Worm (Caenorhabditis elegans) whole organism, mixed stage, embryonic: Measurements from ENCODE around the gene wdr-83.

Experiments
- M03D4.4 ChIP-seq: sonication (generic microtip); optimal IDR thresholded peaks from 2 replicates; lab custom pipeline; 2017; ENCODE audit warnings: mild to moderate bottlenecking, missing genetic modification characterization, missing compliant biosample characterization
- blmp-1 ChIP-seq: fragments of 150-350 bp; optimal IDR thresholded peaks from 2 replicates; lab custom pipeline; 2014; ENCODE audit warnings: missing biosample characterization, missing genetic modification characterization
- ceh-39 ChIP-seq: fragments of 150-350 bp; optimal IDR thresholded peaks from 2 replicates; lab custom pipeline; 2014; ENCODE audit warnings: missing biosample characterization, missing genetic modification characterization
- ceh-43 ChIP-seq: fragments of 200-800 bp; sonication (Bioruptor generic); optimal IDR thresholded peaks from 2 replicates; lab custom pipeline; 2018; ENCODE audit warnings: mild to moderate bottlenecking, missing genetic modification characterization, moderate library complexity, missing compliant biosample characterization
- ceh-83 ChIP-seq: fragments of 200-800 bp; sonication (Bioruptor generic); optimal IDR thresholded peaks from 2 replicates; lab custom pipeline; 2018; ENCODE audit warnings: mild to moderate bottlenecking, missing genetic modification characterization, missing compliant biosample characterization
- ces-1 ChIP-seq: fragments of 150-350 bp; optimal IDR thresholded peaks from 2 replicates; lab custom pipeline; 2014; ENCODE audit warnings: missing biosample characterization, missing genetic modification reagents, missing genetic modification characterization
- drap-1 ChIP-seq: fragments of 200-800 bp; sonication (Bioruptor generic); optimal IDR thresholded peaks from 3 replicates; lab custom pipeline; 2018; ENCODE audit warnings: mild to moderate bottlenecking, missing genetic modification characterization, missing compliant biosample characterization
- elt-1 ChIP-seq: sonication (generic microtip); optimal IDR thresholded peaks from 2 replicates; lab custom pipeline; 2017; ENCODE audit warnings: missing genetic modification characterization, mild to moderate bottlenecking, missing compliant biosample characterization, antibody characterized with exemption, moderate library complexity, borderline replicate concordance; ENCODE audit not compliant: insufficient read depth
- flh-1 ChIP-seq: fragments of 200-800 bp; sonication (Bioruptor generic); optimal IDR thresholded peaks from 2 replicates; lab custom pipeline; 2018; ENCODE audit warnings: mild to moderate bottlenecking, missing genetic modification characterization, moderate library complexity, missing compliant biosample characterization
- hlh-1 ChIP-seq: fragments of 150-350 bp; optimal IDR thresholded peaks from 2 replicates; lab custom pipeline; 2014; ENCODE audit warnings: missing biosample characterization, missing genetic modification reagents, missing genetic modification characterization
- lin-13 ChIP-seq: fragments of 150-350 bp; optimal IDR thresholded peaks from 2 replicates; lab custom pipeline; 2014; ENCODE audit warnings: missing biosample characterization, missing genetic modification characterization
- lin-32 ChIP-seq: fragments of 200-800 bp; sonication (Bioruptor generic); optimal IDR thresholded peaks from 2 replicates; lab custom pipeline; 2018; ENCODE audit warnings: mild to moderate bottlenecking, missing genetic modification characterization, missing compliant biosample characterization
- lsy-2 ChIP-seq: fragments of 150-350 bp; optimal IDR thresholded peaks from 2 replicates; lab custom pipeline; 2014; ENCODE audit warnings: missing biosample characterization, missing genetic modification characterization
- mep-1 ChIP-seq: fragments of 150-350 bp; optimal IDR thresholded peaks from 2 replicates; lab custom pipeline; 2017; ENCODE audit warnings: missing biosample characterization, missing genetic modification reagents, missing genetic modification characterization, inconsistent platforms
- mls-2 ChIP-seq: sonication (generic microtip); optimal IDR thresholded peaks from 2 replicates; lab custom pipeline; 2016; ENCODE audit warnings: mild to moderate bottlenecking, missing genetic modification characterization, moderate library complexity, missing compliant biosample characterization
- nhr-12 ChIP-seq: fragments of 150-350 bp; optimal IDR thresholded peaks from 2 replicates; lab custom pipeline; 2014; ENCODE audit warnings: missing biosample characterization, missing genetic modification characterization
- nhr-2 ChIP-seq: fragments of 150-350 bp; optimal IDR thresholded peaks from 2 replicates; lab custom pipeline; 2014; ENCODE audit warnings: missing biosample characterization, missing genetic modification characterization
- nhr-237 ChIP-seq: fragments of 150-350 bp; optimal IDR thresholded peaks from 2 replicates; lab custom pipeline; 2014; ENCODE audit warnings: missing biosample characterization, missing genetic modification characterization
- nhr-28 ChIP-seq: fragments of 150-350 bp; optimal IDR thresholded peaks from 2 replicates; lab custom pipeline; 2014; ENCODE audit warnings: missing biosample characterization, missing genetic modification characterization
- nhr-76 ChIP-seq: sonication (generic microtip); optimal IDR thresholded peaks from 2 replicates; lab custom pipeline; 2017; ENCODE audit warnings: missing biosample characterization, missing genetic modification characterization
- pha-4 ChIP-seq: fragments of 150-350 bp; optimal IDR thresholded peaks from 2 replicates; lab custom pipeline; 2018; ENCODE audit warnings: missing biosample characterization, missing genetic modification reagents, missing genetic modification characterization
- sem-2 ChIP-seq: fragments of 200-800 bp; sonication (Bioruptor generic); optimal IDR thresholded peaks from 2 replicates; lab custom pipeline; 2018; ENCODE audit warnings: mild to moderate bottlenecking, missing genetic modification characterization, missing compliant biosample characterization
- snpc-4 ChIP-seq: fragments of 150-350 bp; optimal IDR thresholded peaks from 2 replicates; lab custom pipeline; 2014; ENCODE audit warnings: missing biosample characterization, missing genetic modification characterization
- sptf-1 ChIP-seq: sonication (generic microtip); optimal IDR thresholded peaks from 2 replicates; lab custom pipeline; 2017; ENCODE audit warnings: mild to moderate bottlenecking, missing genetic modification characterization, moderate library complexity, missing compliant biosample characterization
- tbx-8 ChIP-seq: fragments of 200-800 bp; sonication (Bioruptor generic); optimal IDR thresholded peaks from 2 replicates; lab custom pipeline; 2018; ENCODE audit warnings: mild to moderate bottlenecking, missing genetic modification characterization, moderate library complexity, missing compliant biosample characterization
- unc-120 ChIP-seq: sonication (generic microtip); optimal IDR thresholded peaks from 2 replicates; lab custom pipeline; 2017; ENCODE audit warnings: missing genetic modification characterization, missing compliant biosample characterization; ENCODE audit not compliant: poor library complexity, severe bottlenecking
- unc-39 ChIP-seq: fragments of 150-350 bp; optimal IDR thresholded peaks from 2 replicates; lab custom pipeline; 2014; ENCODE audit warnings: missing biosample characterization, missing genetic modification characterization
- unc-62 ChIP-seq: fragments of 150-350 bp; optimal IDR thresholded peaks from 2 replicates; lab custom pipeline; 2014; ENCODE audit warnings: missing biosample characterization, missing genetic modification reagents, missing genetic modification characterization
- zip-8 ChIP-seq: fragments of 150-350 bp; optimal IDR thresholded peaks from 2 replicates; lab custom pipeline; 2014; ENCODE audit warnings: missing biosample characterization, missing genetic modification characterization

The wdr-83 gene

DNA sequence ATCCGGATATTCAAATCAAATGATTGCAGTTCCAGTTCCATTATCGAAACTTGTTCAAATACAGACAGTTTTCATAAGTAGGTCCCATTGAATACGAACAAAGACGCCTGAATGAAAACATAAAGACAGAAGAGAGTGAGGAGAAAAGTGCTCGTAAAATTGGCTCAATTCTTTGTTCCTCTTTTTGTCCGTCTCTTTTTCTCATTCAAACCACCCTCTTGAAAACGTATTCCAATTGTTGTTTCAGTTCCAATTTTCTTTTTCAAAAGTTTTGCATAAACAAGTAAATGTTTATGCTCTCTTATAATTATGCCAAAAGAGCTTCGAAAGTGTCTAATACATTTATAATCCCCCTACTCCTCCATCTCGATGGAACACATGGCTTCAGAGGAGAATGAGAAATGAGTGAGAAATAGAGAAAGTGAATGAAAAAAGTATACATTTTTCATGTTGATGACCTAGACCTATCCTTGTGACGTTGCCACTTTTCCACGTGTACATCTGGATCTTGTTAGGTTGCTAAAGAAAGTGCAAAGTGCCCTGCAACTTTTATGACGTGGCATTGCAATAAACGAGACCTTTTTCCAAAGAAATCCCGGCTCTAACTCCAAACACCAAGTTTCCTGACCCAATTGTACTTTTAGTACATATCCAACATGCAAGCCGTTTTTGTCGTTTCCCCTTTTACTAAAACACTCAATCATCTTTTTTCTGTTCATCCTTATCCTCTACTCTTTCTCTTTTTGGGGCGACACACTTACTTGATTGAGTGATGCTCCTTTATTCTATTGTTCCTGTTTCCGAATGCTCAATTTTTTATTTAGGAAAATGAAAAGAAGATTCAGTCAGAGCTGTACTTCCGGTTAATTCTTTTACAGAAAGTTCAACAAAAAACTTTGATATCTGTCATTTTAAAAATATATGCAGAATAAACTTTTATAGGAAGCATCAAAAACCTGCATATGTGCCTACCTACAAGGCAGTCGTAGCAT, 15.0 kb upstream of the wdr-83 start:
- TF ChIP-seq lsy-2 (tag; lab: Kevin White, UChicago), result no peak
- TF ChIP-seq nhr-12, result no peak
- no peak for TF ChIP-seq nhr-76 (tag; lab: Kevin White, UChicago)
- TF ChIP-seq zip-8 (tag; lab: Kevin White, UChicago), result no peak
- TF ChIP-seq M03D4.4 (tag; lab: Kevin White, UChicago), result no peak
- TF ChIP-seq flh-1 (GFP tag; lab: Kevin White, UChicago), result no peak
- peak; percentile 76 for TF ChIP-seq ces-1 (GFP tag; lab: Kevin White, UChicago)

- TF ChIP-seq sptf-1 (tag; lab: Kevin White, UChicago), result peak; percentile 35
- TF ChIP-seq lsy-2 (tag; lab: Kevin White, UChicago), result no peak
- TF ChIP-seq snpc-4, result no peak
- peak; percentile 63 for TF ChIP-seq ces-1 (GFP tag; lab: Kevin White, UChicago)
Measured at ce11 chrII:5042381-5042930, 10.9 kb upstream of the wdr-83 start.

DNA sequence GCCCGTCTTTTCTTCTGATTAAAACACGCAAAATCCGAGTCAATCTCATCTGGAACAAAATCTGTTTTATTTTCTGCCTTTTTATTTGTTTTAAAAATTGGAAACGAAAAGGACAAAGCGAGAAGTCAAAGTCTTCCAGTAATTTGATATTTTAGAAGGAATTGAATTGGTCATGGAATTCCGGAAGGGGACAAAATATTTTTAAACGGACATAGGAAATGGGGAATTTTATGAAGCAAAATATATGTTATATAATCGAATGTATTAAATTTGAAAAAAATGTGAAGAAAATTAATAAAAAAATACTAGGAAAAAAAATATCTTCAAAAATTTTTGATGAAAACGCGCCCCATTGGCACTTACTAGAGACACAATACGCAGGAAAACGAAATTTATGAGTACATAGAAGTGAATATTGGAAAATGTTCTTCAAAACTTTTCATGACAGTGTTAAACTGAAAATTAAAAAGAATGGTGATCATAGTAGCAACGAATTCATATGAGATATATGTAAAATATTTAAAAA, 9.2 kb upstream of the wdr-83 start, which contains the start of gene F33G12.7:
Gene F33G12.7 (minus strand): TSS at position 51 of the 526 bp plus-strand sequence.
- TF ChIP-seq lsy-2 (tag; lab: Kevin White, UChicago), result peak; percentile 29
- TF ChIP-seq blmp-1 (tag; lab: Kevin White, UChicago), result no peak

DNA sequence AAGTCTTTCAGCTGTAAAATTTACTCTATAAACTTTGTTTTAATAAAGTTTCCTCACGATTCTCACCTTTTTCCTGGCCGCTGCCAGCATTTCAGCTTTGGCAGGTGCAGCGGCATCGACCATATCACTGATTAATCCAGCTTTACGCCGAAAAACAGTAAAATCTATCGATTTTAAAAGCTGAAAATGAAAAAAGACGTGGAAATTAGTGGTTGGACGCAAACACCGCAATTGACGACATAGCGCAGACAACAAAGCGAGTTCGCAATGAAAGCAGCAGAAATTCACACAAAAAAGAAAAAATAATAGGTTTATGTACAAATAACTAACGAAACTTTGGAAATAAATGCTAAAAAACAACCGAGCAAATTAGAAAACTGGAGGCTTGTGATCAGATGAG, 8.4 kb upstream of the wdr-83 start, which contains the start of gene golg-2:
Gene golg-2 (minus strand): TSS at position 180 of the 400 bp plus-strand sequence.
- TF ChIP-seq zip-8 (tag; lab: Kevin White, UChicago) (no peak), nhr-237 (tag; lab: Kevin White, UChicago) (no peak), nhr-28 (tag; lab: Kevin White, UChicago) (no peak), blmp-1 (tag; lab: Kevin White, UChicago) (no peak), mls-2 (tag; lab: Kevin White, UChicago) (no peak), lin-13 (peak; percentile 7), sem-2 (GFP tag; lab: Kevin White, UChicago) (no peak), ces-1 (GFP tag; lab: Kevin White, UChicago) (peak; percentile 11), drap-1 (no peak), flh-1 (GFP tag; lab: Kevin White, UChicago) (no peak)

- no peak for TF ChIP-seq nhr-28 (tag; lab: Kevin White, UChicago)
- no peak for TF ChIP-seq ceh-43 (GFP tag; lab: Kevin White, UChicago)
- no peak for TF ChIP-seq hlh-1 (tag; lab: Kevin White, UChicago)
- no peak for TF ChIP-seq mep-1
- TF ChIP-seq blmp-1 (tag; lab: Kevin White, UChicago), result no peak
- TF ChIP-seq nhr-2, result no peak
- no peak for TF ChIP-seq nhr-12
- no peak for TF ChIP-seq nhr-237 (tag; lab: Kevin White, UChicago)
- TF ChIP-seq sptf-1 (tag; lab: Kevin White, UChicago), result no peak
Measured at ce11 chrII:5036128-5036527, 4.6 kb upstream of the wdr-83 start, which contains the start of gene lrr-1. Gene lrr-1 (minus strand): TSS chrII:5036439.

DNA sequence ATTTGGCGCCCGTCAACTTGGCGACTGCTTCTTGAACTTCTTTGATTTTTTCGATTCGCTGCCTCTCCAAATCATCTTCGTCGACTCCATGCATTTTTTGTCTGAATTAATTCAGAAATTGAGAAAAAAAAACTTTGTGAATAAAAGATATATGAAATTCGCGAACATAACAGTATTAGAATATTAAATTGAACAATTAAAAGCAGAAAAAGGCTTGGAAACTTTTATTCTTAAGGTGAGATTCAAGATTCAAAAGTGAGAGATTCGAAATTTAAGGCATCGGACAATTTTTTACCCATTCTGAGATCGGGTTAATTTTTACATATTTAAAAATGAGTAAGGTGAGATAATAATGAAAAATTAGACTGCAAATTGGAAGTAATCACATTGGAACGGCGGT, 2.4 kb upstream of the wdr-83 start, which contains the start of gene F33G12.3:
Gene F33G12.3 (minus strand): TSS at position 101 of the 400 bp plus-strand sequence.
- TF ChIP-seq drap-1, result no peak
- TF ChIP-seq ceh-83 (GFP tag; lab: Kevin White, UChicago), result no peak
- TF ChIP-seq nhr-237 (tag; lab: Kevin White, UChicago), result no peak

DNA sequence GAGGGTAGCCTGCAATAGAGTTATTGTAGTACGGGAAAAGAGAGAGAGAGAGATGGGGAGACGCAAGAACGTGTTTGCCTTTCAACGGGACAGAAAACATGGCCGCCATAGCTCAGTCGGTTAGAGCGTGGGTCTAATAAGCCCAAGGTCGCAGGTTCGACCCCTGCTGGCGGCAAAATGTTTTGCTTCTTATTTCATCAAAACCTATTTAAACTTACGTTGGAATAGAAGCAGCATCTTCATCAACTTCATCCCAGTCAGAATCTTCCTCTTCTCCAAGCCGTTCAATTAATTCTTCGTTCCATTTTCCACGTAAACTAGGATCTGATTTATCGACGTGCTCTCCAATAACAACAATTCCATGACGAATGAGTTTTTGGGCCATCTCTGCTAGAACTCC, 1.2 kb upstream of the wdr-83 start:
- TF ChIP-seq sptf-1 (tag; lab: Kevin White, UChicago), result peak; percentile 96
- TF ChIP-seq unc-39 (tag; lab: Kevin White, UChicago), result peak; percentile 27
- TF ChIP-seq lsy-2 (tag; lab: Kevin White, UChicago), result peak; percentile 61
- peak; percentile 34 for TF ChIP-seq hlh-1 (tag; lab: Kevin White, UChicago)
- TF ChIP-seq nhr-76 (tag; lab: Kevin White, UChicago), result no peak
- no peak for TF ChIP-seq ces-1 (GFP tag; lab: Kevin White, UChicago)
- TF ChIP-seq lin-32 (GFP tag; lab: Kevin White, UChicago), result peak; percentile 93
- peak; percentile 39 for TF ChIP-seq mep-1
- peak; percentile 80 for TF ChIP-seq flh-1 (GFP tag; lab: Kevin White, UChicago)
- peak; percentile 95 for TF ChIP-seq drap-1
- TF ChIP-seq nhr-12, result no peak
- peak; percentile 88 for TF ChIP-seq tbx-8 (GFP tag; lab: Kevin White, UChicago)
- peak; percentile 89 for TF ChIP-seq unc-120 (tag; lab: Kevin White, UChicago)
- no peak for TF ChIP-seq ceh-39 (tag; lab: Kevin White, UChicago)
- TF ChIP-seq snpc-4, result no peak
- peak; percentile 87 for TF ChIP-seq ceh-43 (GFP tag; lab: Kevin White, UChicago)
- peak; percentile 8 for TF ChIP-seq blmp-1 (tag; lab: Kevin White, UChicago)
- TF ChIP-seq lin-13, result peak; percentile 48
- peak; percentile 59 for TF ChIP-seq unc-62
- TF ChIP-seq ceh-83 (GFP tag; lab: Kevin White, UChicago), result peak; percentile 75
- TF ChIP-seq elt-1 (tag; lab: Kevin White, UChicago), result peak; percentile 4
- TF ChIP-seq pha-4 (tag; lab: Kevin White, UChicago), result peak; percentile 63
- TF ChIP-seq nhr-28 (tag; lab: Kevin White, UChicago), result peak; percentile 53
- peak; percentile 28 for TF ChIP-seq nhr-237 (tag; lab: Kevin White, UChicago)
- TF ChIP-seq mls-2 (tag; lab: Kevin White, UChicago), result peak; percentile 97
